Fruit fly (Drosophila melanogaster) whole organism, wandering third instar larva: ENCODE measurements around the gene Paics.

Source experiments
- CG9705 ChIP-seq: fragments of 200-800 bp; sonication (Bioruptor generic); optimal IDR thresholded peaks from 2 replicates; lab custom pipeline; 2018; ENCODE audit warnings: missing biosample characterization, mild to moderate bottlenecking, missing genetic modification characterization
- CrebA ChIP-seq: fragments of 200-800 bp; sonication (Bioruptor generic); optimal IDR thresholded peaks from 2 replicates; lab custom pipeline; 2016; ENCODE audit warnings: missing biosample characterization, mild to moderate bottlenecking, missing genetic modification characterization, borderline replicate concordance
- Mio ChIP-seq: sonication (Bioruptor generic); optimal IDR thresholded peaks from 2 replicates; lab custom pipeline; 2016; ENCODE audit warnings: missing biosample characterization, missing genetic modification characterization
- Myc ChIP-seq: fragments of >200 bp; optimal IDR thresholded peaks from 2 replicates; lab custom pipeline; 2017
- OdsH ChIP-seq: fragments of 200-800 bp; sonication (Bioruptor generic); optimal IDR thresholded peaks from 2 replicates; lab custom pipeline; 2016; ENCODE audit warnings: missing biosample characterization, mild to moderate bottlenecking, missing genetic modification characterization
- br ChIP-seq: fragments of 200-800 bp; sonication (Bioruptor generic); optimal IDR thresholded peaks from 2 replicates; lab custom pipeline; 2016; ENCODE audit warnings: missing biosample characterization, missing genetic modification characterization
- brk ChIP-seq: fragments of 200-800 bp; sonication (Bioruptor generic); optimal IDR thresholded peaks from 2 replicates; lab custom pipeline; 2016; ENCODE audit warnings: missing biosample characterization, mild to moderate bottlenecking, missing genetic modification characterization
- ey ChIP-seq: fragments of 200-800 bp; sonication (Bioruptor generic); optimal IDR thresholded peaks from 2 replicates; lab custom pipeline; 2016; ENCODE audit warnings: missing biosample characterization, missing genetic modification characterization
- h ChIP-seq: fragments of 200-800 bp; sonication (Bioruptor generic); optimal IDR thresholded peaks from 3 replicates; lab custom pipeline; 2016; ENCODE audit warnings: missing biosample characterization, mild to moderate bottlenecking, missing genetic modification characterization
- jim ChIP-seq: fragments of 175-275, 200-325 bp; sonication (Bioruptor generic); optimal IDR thresholded peaks from 2 replicates; lab custom pipeline; 2016; ENCODE audit warnings: missing biosample characterization, mild to moderate bottlenecking, missing genetic modification characterization
- pan ChIP-seq: fragments of >200 bp; optimal IDR thresholded peaks from 2 replicates; lab custom pipeline; 2017
- psq ChIP-seq: fragments of 200-800 bp; sonication (Bioruptor generic); optimal IDR thresholded peaks from 3 replicates; lab custom pipeline; 2017; ENCODE audit warnings: missing biosample characterization, mild to moderate bottlenecking, missing genetic modification characterization, moderate library complexity
- tai ChIP-seq: sonication (Bioruptor generic); optimal IDR thresholded peaks from 2 replicates; lab custom pipeline; 2016; ENCODE audit warnings: missing biosample characterization, missing genetic modification characterization
- usp ChIP-seq: fragments of >200 bp; optimal IDR thresholded peaks from 2 replicates; lab custom pipeline; 2017; ENCODE audit warnings: missing biosample characterization, missing genetic modification characterization

DNA sequence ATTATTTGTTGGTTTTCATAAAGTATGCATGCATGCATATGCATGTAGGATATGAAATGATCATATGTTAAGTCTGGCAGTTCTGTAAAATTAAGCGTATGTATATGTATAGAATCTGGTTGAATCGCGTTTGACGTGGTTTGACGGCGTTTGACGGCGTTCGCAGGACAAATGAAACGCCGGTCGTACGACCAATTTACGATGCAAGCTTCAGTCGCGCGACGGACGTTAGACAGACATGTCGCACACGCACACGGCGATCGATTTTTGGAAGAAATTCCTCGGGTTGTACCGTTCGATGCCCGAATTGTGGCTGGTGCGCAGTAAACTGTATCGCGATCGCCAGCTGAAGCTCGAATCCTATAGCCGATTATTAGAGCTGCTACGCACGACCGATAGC lies 15.3 kb downstream of the Paics start:
- TF ChIP-seq tai (no peak), br (GFP tag; lab: Kevin White, UChicago) (no peak), pan (lab: Kevin White, UChicago) (no peak), ey (GFP tag; lab: Kevin White, UChicago) (no peak), Mio (no peak), usp (GFP tag; lab: Kevin White, UChicago) (no peak), jim (GFP tag; lab: Kevin White, UChicago) (no peak), CG9705 (GFP tag; lab: Kevin White, UChicago) (no peak), CrebA (no peak), psq (GFP tag; lab: Kevin White, UChicago) (no peak), brk (GFP tag; lab: Kevin White, UChicago) (no peak), h (GFP tag; lab: Kevin White, UChicago) (no peak), Myc (lab: Kevin White, UChicago) (no peak), OdsH (GFP tag; lab: Kevin White, UChicago) (no peak)
